Fruit fly (Drosophila melanogaster): Measurements from ENCODE around the gene Wdr24.

Gene Wdr24

dm6 chr3R:29755248-29755647, 10.4 kb upstream of the Wdr24 start (continued):
- TF ChIP-seq chif (GFP tag; optimal IDR thresholded peaks at IDR 0.05) (no peak), Dbx (GFP tag; IDR thresholded peaks at IDR 0.05) (no peak), lab (GFP tag; optimal IDR thresholded peaks at IDR 0.05) (no peak), grn (GFP tag; optimal IDR thresholded peaks at IDR 0.05) (no peak), ase (GFP tag; IDR thresholded peaks at IDR 0.05) (peak; percentile 61; the same call in 2 of the 3 replicates), CG16813 (GFP tag; IDR thresholded peaks at IDR 0.05; ENCODE audit: partially characterized antibody) (no peak), CG31441 (GFP tag; IDR thresholded peaks at IDR 0.05) (no peak), ato (GFP tag; IDR thresholded peaks at IDR 0.05; ENCODE audit: partially characterized antibody) (no peak), Taf1 (GFP tag; IDR thresholded peaks at IDR 0.05) (no peak), H15 (GFP tag; IDR thresholded peaks at IDR 0.05) (peak; percentile 53; the same call in 1 of the 3 replicates), CG15696 (tag; optimal IDR thresholded peaks at IDR 0.05) (no peak), slbo (GFP tag; IDR thresholded peaks at IDR 0.05) (peak; percentile 46), CG30431 (GFP tag; optimal IDR thresholded peaks at IDR 0.05) (no peak), hb (GFP tag; IDR thresholded peaks at IDR 0.05; ENCODE audit: partially characterized antibody) (no peak), CG12071 (GFP tag; optimal IDR thresholded peaks at IDR 0.05) (no peak), lbe (GFP tag; optimal IDR thresholded peaks at IDR 0.05) (no peak), peb (GFP tag; IDR thresholded peaks at IDR 0.05) (no peak), gcm2 (GFP tag; optimal IDR thresholded peaks at IDR 0.05) (no peak), al (GFP tag; IDR thresholded peaks at IDR 0.05) (no peak), hkb (optimal IDR thresholded peaks at IDR 0.05) (no peak), hkb (GFP tag; IDR thresholded peaks at IDR 0.05) (0 out of 2 replicates have a peak, but pooled peaks have one; percentile 14), BtbVII (GFP tag; optimal IDR thresholded peaks at IDR 0.05) (no peak), ttk (GFP tag; IDR thresholded peaks at IDR 0.05) (0 out of 2 replicates have a peak, but pooled peaks have one; percentile 28), mld (GFP tag; IDR thresholded peaks at IDR 0.05; ENCODE audit: partially characterized antibody) (no peak), bbx (GFP tag; IDR thresholded peaks at IDR 0.05; ENCODE audit: partially characterized antibody) (no peak), CG17385 (GFP tag; optimal IDR thresholded peaks at IDR 0.05) (no peak), CG10959 (GFP tag; IDR thresholded peaks at IDR 0.05) (no peak), CG7357 (GFP tag; IDR thresholded peaks at IDR 0.05) (0 out of 3 replicates have a peak, but pooled peaks have one; percentile 26), Jarid2 (GFP tag; optimal IDR thresholded peaks at IDR 0.05) (no peak), run (tag; optimal IDR thresholded peaks at IDR 0.05) (no peak), CG4730 (GFP tag; IDR thresholded peaks at IDR 0.05) (no peak), CG2712 (tag; optimal IDR thresholded peaks at IDR 0.05) (no peak), exex (tag; optimal IDR thresholded peaks at IDR 0.05) (no peak), Ets65A (GFP tag) (peak; percentile 32), Sox100B (GFP tag; optimal IDR thresholded peaks at IDR 0.05) (no peak), CG3995 (GFP tag; optimal IDR thresholded peaks at IDR 0.05) (no peak), bsh (GFP tag; optimal IDR thresholded peaks at IDR 0.05) (peak in 1 of 2 experiments; percentile 4)

- TF ChIP-seq Dfd (GFP tag; optimal IDR thresholded peaks at IDR 0.05) (peak in 1 of 2 experiments; percentile 24), nerfin-2 (GFP tag; IDR thresholded peaks at IDR 0.05; ENCODE audit: partially characterized antibody) (0 out of 2 replicates have a peak, but pooled peaks have one; percentile 34), CG8765 (GFP tag; IDR thresholded peaks at IDR 0.05) (no peak), CG1647 (GFP tag; optimal IDR thresholded peaks at IDR 0.05) (no peak), Med (GFP tag) (peak; percentile 40), D (optimal IDR thresholded peaks at IDR 0.05) (peak; percentile 6), D (GFP tag; optimal IDR thresholded peaks at IDR 0.05) (no peak), CG10543 (GFP tag; optimal IDR thresholded peaks at IDR 0.05) (no peak), CG15514 (GFP tag; optimal IDR thresholded peaks at IDR 0.05) (no peak), CG14860 (GFP tag; IDR thresholded peaks at IDR 0.05; ENCODE audit: partially characterized antibody) (0 out of 3 replicates have a peak, but pooled peaks have one; percentile 5), CG4617 (GFP tag; optimal IDR thresholded peaks at IDR 0.05; ENCODE audit: borderline replicate concordance) (peak; percentile 67), HLH4C (GFP tag; IDR thresholded peaks at IDR 0.05; ENCODE audit: partially characterized antibody) (0 out of 3 replicates have a peak, but pooled peaks have one; percentile 3), btn (GFP tag; optimal IDR thresholded peaks at IDR 0.05) (no peak), cg (GFP tag; optimal IDR thresholded peaks at IDR 0.05) (peak; percentile 95)
These were observed 4.6 kb upstream of the Wdr24 start for dm6 chr3R:29749304-29750066.
